Worm (Caenorhabditis elegans): Measurements from ENCODE around the gene C14H10.3.

- TF ChIP-seq nhr-23 (tag; optimal IDR thresholded peaks at IDR 0.05), result no peak
- TF ChIP-seq nhr-12 (tag; optimal IDR thresholded peaks at IDR 0.05), result no peak
- TF ChIP-seq nhr-237 (tag; optimal IDR thresholded peaks at IDR 0.05), result no peak
- TF ChIP-seq nhr-11 (tag; optimal IDR thresholded peaks at IDR 0.05), result no peak
- no peak for TF ChIP-seq ama-1 (optimal IDR thresholded peaks at IDR 0.05)
- TF ChIP-seq unc-62 (GFP tag; optimal IDR thresholded peaks at IDR 0.05), result no peak
- TF ChIP-seq aly-2 (tag; optimal IDR thresholded peaks at IDR 0.05), result no peak
Observed at ce11 chrX:10245617-10246016, 17.7 kb upstream of the C14H10.3 start.
